Fruit fly (Drosophila melanogaster): ENCODE results near the gene Pp2A-29B.
A peak's percentile ranks its signal among the peaks of the same experiment; 100 is the strongest.

DNA sequence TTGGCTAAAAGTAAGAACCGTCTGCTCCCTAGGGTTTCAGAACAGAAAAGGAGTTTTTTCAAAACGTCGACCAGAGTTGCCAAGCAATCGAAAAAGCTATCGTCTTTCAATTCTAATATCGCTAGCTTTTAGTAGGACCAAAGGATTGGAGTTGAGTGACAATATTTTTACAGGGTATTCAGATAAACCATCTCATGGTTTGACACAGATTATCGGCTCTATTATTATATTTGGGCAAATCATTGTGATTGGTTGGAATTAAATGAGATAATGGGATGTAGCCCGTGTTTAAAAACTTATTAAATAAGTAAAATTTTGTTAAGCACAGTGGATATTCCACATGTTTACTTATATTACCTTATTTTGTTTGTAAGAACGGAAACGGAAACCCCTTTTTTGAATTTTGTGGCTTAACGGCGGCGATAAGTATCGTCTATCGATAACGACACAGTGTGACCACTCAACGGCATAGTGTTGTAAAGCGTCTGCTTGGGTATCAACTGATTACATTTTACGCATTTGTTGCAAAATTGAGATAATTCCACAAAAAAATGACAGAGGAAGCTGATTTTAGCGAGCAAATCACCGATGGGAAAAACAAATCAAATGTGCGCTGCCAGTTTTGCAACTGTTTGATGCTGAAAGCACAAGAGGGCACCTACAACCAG is 45.8 kb upstream of the Pp2A-29B start, which contains the start of the genes mtsh and strat:
- no peak for TF ChIP-seq dac (GFP tag; optimal IDR thresholded peaks at IDR 0.05)
- no peak for TF ChIP-seq CG1621 (tag; optimal IDR thresholded peaks at IDR 0.05)
- TF ChIP-seq Ets21C (GFP tag; optimal IDR thresholded peaks at IDR 0.05): no peak
- TF ChIP-seq net (GFP tag; optimal IDR thresholded peaks at IDR 0.05): no peak
- TF ChIP-seq Hr39 (GFP tag; optimal IDR thresholded peaks at IDR 0.05): no peak
- peak; percentile 51 for TF ChIP-seq CG10669 (GFP tag; optimal IDR thresholded peaks at IDR 0.05)
- peak; percentile 57 for TF ChIP-seq CG6854 (GFP tag; optimal IDR thresholded peaks at IDR 0.05)
- TF ChIP-seq Blimp-1 (GFP tag; optimal IDR thresholded peaks at IDR 0.05): peak; percentile 22
- TF ChIP-seq CG7368 (GFP tag; optimal IDR thresholded peaks at IDR 0.05): no peak
- TF ChIP-seq Gug (GFP tag; IDR thresholded peaks at IDR 0.05): no peak
